Worm (Caenorhabditis elegans) whole organism, L1 larva: ENCODE measurements around the gene prp-18.

Experiments
- C04F5.9 ChIP-seq: sonication (generic microtip); optimal IDR thresholded peaks from 2 replicates; lab custom pipeline; 2016; ENCODE audit warnings: missing genetic modification characterization, missing compliant biosample characterization
- C16A3.4 ChIP-seq: fragments of 150-350 bp; optimal IDR thresholded peaks from 2 replicates; lab custom pipeline; 2014; ENCODE audit warnings: missing biosample characterization, missing genetic modification characterization
- F16B12.6 ChIP-seq: fragments of 150-350 bp; optimal IDR thresholded peaks from 2 replicates; lab custom pipeline; 2014; ENCODE audit warnings: missing biosample characterization, missing genetic modification characterization
- aha-1 ChIP-seq: fragments of 150-350 bp; optimal IDR thresholded peaks from 2 replicates; lab custom pipeline; 2014; ENCODE audit warnings: missing biosample characterization, missing genetic modification characterization
- ama-1 ChIP-seq: fragments of 150-350 bp; optimal IDR thresholded peaks from 2 replicates; lab custom pipeline; 2014
- blmp-1 ChIP-seq: fragments of 150-350 bp; optimal IDR thresholded peaks from 2 replicates; lab custom pipeline; 2014; ENCODE audit warnings: missing biosample characterization, missing genetic modification characterization
- ceh-63 ChIP-seq: fragments of 200-800 bp; sonication (Bioruptor generic); optimal IDR thresholded peaks from 2 replicates; lab custom pipeline; 2018; ENCODE audit warnings: mild to moderate bottlenecking, missing genetic modification characterization, missing compliant biosample characterization
- ceh-90 ChIP-seq: sonication (generic microtip); optimal IDR thresholded peaks from 2 replicates; lab custom pipeline; 2016; ENCODE audit warnings: missing genetic modification characterization, missing compliant biosample characterization
- ces-1 ChIP-seq: fragments of 150-350 bp; optimal IDR thresholded peaks from 2 replicates; lab custom pipeline; 2014; ENCODE audit warnings: missing biosample characterization, missing genetic modification reagents, missing genetic modification characterization
- dpl-1 ChIP-seq, 3 experiments: fragments of 150-350 bp in 2 of 3; sonication (generic microtip) in 1 of 3; optimal IDR thresholded peaks; 2 replicates each; lab custom pipeline; 2014 to 2017; ENCODE audit warnings: missing biosample characterization in 3 of 3, missing genetic modification characterization in 3 of 3, missing genetic modification reagents in 3 of 3
- efl-3 ChIP-seq: fragments of 200-800 bp; sonication (Bioruptor generic); optimal IDR thresholded peaks from 2 replicates; lab custom pipeline; 2018; ENCODE audit warnings: mild to moderate bottlenecking, missing genetic modification characterization, missing compliant biosample characterization
- elt-2 ChIP-seq: sonication (generic microtip); optimal IDR thresholded peaks from 2 replicates; lab custom pipeline; 2016; ENCODE audit warnings: missing genetic modification characterization, mild to moderate bottlenecking, inconsistent platforms, missing compliant biosample characterization, missing genetic modification reagents
- ets-5 ChIP-seq: fragments of 200-800 bp; sonication (Bioruptor generic); IDR thresholded peaks from 2 replicates; pipeline ENCODE4 v1.3.6; 2022; ENCODE audit warnings: missing genetic modification characterization, missing compliant biosample characterization
- fkh-4 ChIP-seq: sonication (generic microtip); optimal IDR thresholded peaks from 2 replicates; lab custom pipeline; 2016; ENCODE audit warnings: missing compliant biosample characterization, missing genetic modification characterization, borderline replicate concordance
- fkh-8 ChIP-seq: sonication (generic microtip); optimal IDR thresholded peaks from 2 replicates; lab custom pipeline; 2016; ENCODE audit warnings: mild to moderate bottlenecking, missing genetic modification characterization, missing compliant biosample characterization
- grh-1 ChIP-seq: fragments of 200-800 bp; sonication (Bioruptor generic); IDR thresholded peaks from 2 replicates; pipeline ENCODE4 v1.3.6; 2022; ENCODE audit warnings: missing genetic modification reagents, missing genetic modification characterization, missing compliant biosample characterization
- hlh-17 ChIP-seq: fragments of 200-800 bp; sonication (Bioruptor generic); optimal IDR thresholded peaks from 2 replicates; lab custom pipeline; 2018; ENCODE audit warnings: missing genetic modification characterization, mild to moderate bottlenecking, missing compliant biosample characterization, moderate library complexity, borderline replicate concordance
- hlh-4 ChIP-seq: sonication (generic microtip); optimal IDR thresholded peaks from 2 replicates; lab custom pipeline; 2016; ENCODE audit warnings: mild to moderate bottlenecking, missing genetic modification characterization, missing compliant biosample characterization
- hpl-2 ChIP-seq: fragments of 150-350 bp; optimal IDR thresholded peaks from 2 replicates; lab custom pipeline; 2014; ENCODE audit warnings: missing biosample characterization, missing genetic modification reagents, missing genetic modification characterization
- jun-1 ChIP-seq: fragments of 150-350 bp; optimal IDR thresholded peaks from 2 replicates; lab custom pipeline; 2014; ENCODE audit warnings: missing biosample characterization, missing genetic modification reagents, missing genetic modification characterization
- lin-13 ChIP-seq: fragments of 150-350 bp; optimal IDR thresholded peaks from 2 replicates; lab custom pipeline; 2014; ENCODE audit warnings: missing biosample characterization, missing genetic modification reagents, missing genetic modification characterization
- lin-14 ChIP-seq: fragments of 200-800 bp; sonication (Bioruptor generic); optimal IDR thresholded peaks from 2 replicates; lab custom pipeline; 2018; ENCODE audit warnings: mild to moderate bottlenecking, missing genetic modification characterization, moderate library complexity, missing compliant biosample characterization
- lin-35 ChIP-seq, 2 experiments: fragments of 150-350 bp; optimal IDR thresholded peaks; 2 replicates each; lab custom pipeline; 2014; ENCODE audit warnings: missing biosample characterization in 2 of 2, missing genetic modification characterization in 2 of 2, missing genetic modification reagents in 2 of 2
- lsy-2 ChIP-seq, 2 experiments: fragments of 150-350 bp; optimal IDR thresholded peaks; 2 replicates each; lab custom pipeline; 2014; ENCODE audit warnings: missing biosample characterization in 2 of 2, missing genetic modification characterization in 2 of 2
- mab-9 ChIP-seq: fragments of 200-800 bp; sonication (Bioruptor generic); IDR thresholded peaks from 2 replicates; pipeline ENCODE4 v1.3.6; 2022; ENCODE audit warnings: missing genetic modification reagents, missing genetic modification characterization, missing compliant biosample characterization
- mdl-1 ChIP-seq, 2 experiments: fragments of 150-350 bp; optimal IDR thresholded peaks; 2 replicates each; lab custom pipeline; 2014 to 2017; ENCODE audit warnings: missing biosample characterization in 2 of 2, missing genetic modification characterization in 2 of 2, inconsistent platforms in 1 of 2
- mef-2 ChIP-seq: fragments of 150-350 bp; optimal IDR thresholded peaks from 2 replicates; lab custom pipeline; 2014; ENCODE audit warnings: missing biosample characterization, missing genetic modification characterization
- nhr-11 ChIP-seq: fragments of 150-350 bp; optimal IDR thresholded peaks from 2 replicates; lab custom pipeline; 2014; ENCODE audit warnings: missing biosample characterization, missing genetic modification characterization
- nhr-19 ChIP-seq: fragments of 200-800 bp; sonication (Bioruptor generic); conservative IDR thresholded peaks from 2 replicates; pipeline ENCODE4 v1.3.6; 2022; ENCODE audit warnings: missing genetic modification characterization, missing compliant biosample characterization
- nhr-20 ChIP-seq: sonication (generic microtip); optimal IDR thresholded peaks from 2 replicates; lab custom pipeline; 2016; ENCODE audit warnings: mild to moderate bottlenecking, missing genetic modification characterization, missing compliant biosample characterization
- nhr-28 ChIP-seq: fragments of 150-350 bp; optimal IDR thresholded peaks from 2 replicates; lab custom pipeline; 2014; ENCODE audit warnings: missing biosample characterization, missing genetic modification characterization
- nhr-47 ChIP-seq: sonication (generic microtip); optimal IDR thresholded peaks from 2 replicates; lab custom pipeline; 2016; ENCODE audit warnings: mild to moderate bottlenecking, missing genetic modification characterization, moderate library complexity, missing compliant biosample characterization
- nhr-84 ChIP-seq: sonication (generic microtip); optimal IDR thresholded peaks from 2 replicates; lab custom pipeline; 2017; ENCODE audit warnings: missing biosample characterization, missing genetic modification characterization
- pag-3 ChIP-seq: sonication (generic microtip); optimal IDR thresholded peaks from 2 replicates; lab custom pipeline; 2017; ENCODE audit warnings: missing genetic modification characterization, mild to moderate bottlenecking, missing compliant biosample characterization, antibody characterized with exemption, borderline replicate concordance; ENCODE audit not compliant: insufficient read depth
- pax-3 ChIP-seq: fragments of 200-800 bp; sonication (Bioruptor generic); optimal IDR thresholded peaks from 2 replicates; lab custom pipeline; 2018; ENCODE audit warnings: mild to moderate bottlenecking, missing genetic modification characterization, moderate library complexity, missing compliant biosample characterization
- rnt-1 ChIP-seq: sonication (generic microtip); optimal IDR thresholded peaks from 2 replicates; lab custom pipeline; 2016; ENCODE audit warnings: mild to moderate bottlenecking, missing genetic modification characterization, moderate library complexity, missing compliant biosample characterization
- snpc-4 ChIP-seq: fragments of 150-350 bp; optimal IDR thresholded peaks from 2 replicates; lab custom pipeline; 2014; ENCODE audit warnings: missing biosample characterization, missing genetic modification characterization
- snu-23 ChIP-seq: sonication (generic microtip); optimal IDR thresholded peaks from 2 replicates; lab custom pipeline; 2016; ENCODE audit warnings: missing genetic modification characterization, missing compliant biosample characterization
- swsn-7 ChIP-seq: sonication (generic microtip); optimal IDR thresholded peaks from 2 replicates; lab custom pipeline; 2016; ENCODE audit warnings: missing genetic modification characterization, missing compliant biosample characterization
- unc-130 ChIP-seq: fragments of 150-350 bp; optimal IDR thresholded peaks from 2 replicates; lab custom pipeline; 2017; ENCODE audit warnings: missing biosample characterization, missing genetic modification characterization, inconsistent platforms
- unc-62 ChIP-seq: fragments of 150-350 bp; optimal IDR thresholded peaks from 2 replicates; lab custom pipeline; 2014; ENCODE audit warnings: missing biosample characterization, missing genetic modification reagents, missing genetic modification characterization
- vab-15 ChIP-seq: sonication (generic microtip); optimal IDR thresholded peaks from 2 replicates; lab custom pipeline; 2017; ENCODE audit warnings: missing genotype, mild to moderate bottlenecking, missing genetic modification characterization, missing compliant biosample characterization
- xbp-1 ChIP-seq: sonication (generic microtip); optimal IDR thresholded peaks from 2 replicates; lab custom pipeline; 2016; ENCODE audit warnings: missing genetic modification characterization, missing compliant biosample characterization
- zip-4 ChIP-seq: fragments of 200-800 bp; sonication (Bioruptor generic); optimal IDR thresholded peaks from 2 replicates; lab custom pipeline; 2018; ENCODE audit warnings: mild to moderate bottlenecking, missing genetic modification characterization, moderate library complexity, missing compliant biosample characterization
- ztf-11 ChIP-seq, 2 experiments: sonication (generic microtip); optimal IDR thresholded peaks; 2 replicates each; lab custom pipeline; 2016 to 2017; ENCODE audit warnings: missing genetic modification characterization in 2 of 2, missing biosample characterization in 1 of 2, missing compliant biosample characterization in 1 of 2

prp-18 gene

DNA sequence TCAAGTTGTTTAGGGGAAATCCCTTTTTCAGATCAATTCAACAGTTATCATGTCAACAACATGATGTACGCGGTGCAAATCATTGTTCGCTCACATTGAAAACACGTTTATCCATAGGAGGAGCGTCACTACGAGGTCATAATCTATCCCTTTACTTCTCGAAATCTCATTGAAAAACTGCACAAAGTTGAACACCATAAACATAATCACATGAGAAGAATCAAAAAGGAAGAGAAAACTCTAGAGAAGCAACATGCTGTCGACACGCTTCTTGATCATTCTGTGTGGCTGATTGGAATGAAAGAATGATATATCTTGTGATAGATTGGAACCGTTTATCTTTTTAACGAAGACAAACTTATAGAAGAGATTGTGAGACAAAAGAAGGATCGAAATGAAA, 16.3 kb downstream of the prp-18 start (continued):
- TF ChIP-seq nhr-19 (GFP tag; lab: Robert Waterston, UW) = peak; percentile 87
- TF ChIP-seq unc-62 (GFP tag; lab: Kevin White, UChicago) = no peak
- peak in 1 of 3 experiments; percentile 28 for TF ChIP-seq dpl-1 (GFP tag; optimal IDR thresholded peaks at IDR 0.05; lab: Kevin White, UChicago)
- TF ChIP-seq lin-13 (GFP tag; lab: Kevin White, UChicago) = peak; percentile 36
- TF ChIP-seq unc-130 (tag; lab: Kevin White, UChicago) = peak; percentile 89
- no peak for TF ChIP-seq F16B12.6 (tag; lab: Kevin White, UChicago)
- TF ChIP-seq ztf-11 (tag; optimal IDR thresholded peaks at IDR 0.05; lab: Kevin White, UChicago) = no peak
- peak; percentile 83 for TF ChIP-seq grh-1 (GFP tag; lab: Robert Waterston, UW)
- no peak for TF ChIP-seq ama-1 (lab: Kevin White, UChicago)
- TF ChIP-seq snpc-4 (tag; lab: Kevin White, UChicago) = no peak
- TF ChIP-seq nhr-20 (tag; lab: Kevin White, UChicago) = peak; percentile 96
- no peak for TF ChIP-seq zip-4
- TF ChIP-seq C16A3.4 (tag; lab: Kevin White, UChicago) = peak; percentile 44
- TF ChIP-seq ces-1 = no peak
- no peak for TF ChIP-seq fkh-4
- TF ChIP-seq mef-2 = no peak
- TF ChIP-seq xbp-1 (tag; lab: Kevin White, UChicago) = no peak
- TF ChIP-seq hlh-4 (tag; lab: Kevin White, UChicago) = no peak
- peak; percentile 86 for TF ChIP-seq snu-23
- TF ChIP-seq lin-14 (GFP tag; lab: Kevin White, UChicago) = peak; percentile 84
- peak in 1 of 2 experiments; percentile 74 for TF ChIP-seq lin-35 (GFP tag; optimal IDR thresholded peaks at IDR 0.05; lab: Kevin White, UChicago)
- TF ChIP-seq ets-5 = no peak
- TF ChIP-seq fkh-8 (tag; lab: Kevin White, UChicago) = no peak
- no peak for TF ChIP-seq rnt-1
- TF ChIP-seq nhr-47 (tag; lab: Kevin White, UChicago) = peak; percentile 71
- TF ChIP-seq C04F5.9 (tag; lab: Kevin White, UChicago) = no peak
- TF ChIP-seq blmp-1 (tag; lab: Kevin White, UChicago) = peak; percentile 94
- no peak for TF ChIP-seq elt-2
- TF ChIP-seq swsn-7 (tag; lab: Kevin White, UChicago) = no peak
- no peak for TF ChIP-seq ceh-63
- TF ChIP-seq vab-15 (tag; lab: Kevin White, UChicago) = no peak

DNA sequence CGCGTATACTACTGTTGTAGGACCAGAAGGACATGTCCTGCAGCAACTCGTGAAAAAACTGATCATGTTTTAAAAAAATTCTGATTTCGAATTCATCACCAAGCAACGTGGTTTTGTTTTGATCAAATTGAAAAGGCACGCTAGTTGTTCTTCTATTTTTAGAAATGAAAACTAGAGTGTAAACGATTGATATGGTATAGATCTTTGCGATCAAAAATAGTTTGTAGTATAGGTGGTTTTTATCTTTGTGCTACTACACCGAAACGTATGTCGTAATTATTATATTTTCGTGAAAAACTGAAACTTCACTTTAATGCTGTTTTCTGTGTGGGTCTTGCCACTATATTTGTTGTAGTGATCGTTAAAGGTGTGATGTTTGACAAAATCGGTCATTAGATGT, 17.3 kb downstream of the prp-18 start:
- TF ChIP-seq jun-1 (tag; lab: Kevin White, UChicago) = no peak
- peak; percentile 59 for TF ChIP-seq nhr-20 (tag; lab: Kevin White, UChicago)
- TF ChIP-seq lsy-2 (tag; optimal IDR thresholded peaks at IDR 0.05; lab: Kevin White, UChicago) = no peak
- no peak for TF ChIP-seq blmp-1 (tag; lab: Kevin White, UChicago)

DNA sequence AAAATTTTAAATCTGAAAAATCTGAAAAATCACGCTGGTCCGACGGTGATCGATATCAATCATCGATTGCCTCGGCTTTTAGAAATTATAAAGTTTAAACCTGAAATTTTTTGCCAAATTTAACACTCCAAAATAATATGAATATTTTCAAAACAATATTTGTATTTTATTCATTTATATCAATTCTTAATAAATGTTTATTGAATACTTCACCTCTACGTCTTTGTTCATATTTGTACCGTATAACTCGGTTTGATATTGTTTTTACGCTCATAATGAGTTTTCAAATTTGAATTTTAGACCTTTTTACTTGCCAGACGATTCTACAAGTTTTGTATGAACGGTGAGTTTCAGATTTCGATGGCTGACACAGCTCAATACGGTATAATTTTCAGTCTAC, 19.4 kb downstream of the prp-18 start, which contains the start of the genes K07F5.15 and K07F5.22:
TSS of gene K07F5.15 (plus strand) at position 301 of the 400 bp plus-strand sequence.
TSS of gene K07F5.22 (plus strand) at position 301 of the 400 bp plus-strand sequence.
- no peak for TF ChIP-seq nhr-11 (tag; lab: Kevin White, UChicago)
- no peak for TF ChIP-seq snu-23
- no peak for TF ChIP-seq pag-3 (tag; lab: Kevin White, UChicago)

DNA sequence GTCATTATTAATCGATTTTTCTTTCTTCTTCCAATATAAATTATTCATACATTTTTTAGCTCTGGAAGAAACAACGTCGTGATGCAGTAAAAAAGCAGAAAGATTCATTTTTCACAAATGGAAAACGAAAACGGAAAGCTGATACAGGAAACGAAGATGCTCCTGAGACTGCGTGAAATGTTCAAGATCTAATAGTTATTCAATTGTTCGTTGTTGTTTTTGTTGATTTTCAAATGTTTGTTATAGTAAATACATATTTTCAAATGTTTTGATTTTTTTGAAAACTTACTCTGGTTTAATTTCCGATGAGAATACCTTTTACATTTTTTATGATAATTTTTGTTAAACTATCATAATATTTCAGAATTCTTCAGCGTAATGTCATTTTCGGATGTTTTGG, 20.4 kb downstream of the prp-18 start, which contains the start of gene K07F5.16:
TSS of gene K07F5.16 (plus strand) at position 301 of the 400 bp plus-strand sequence.
- TF ChIP-seq nhr-84 (tag; lab: Kevin White, UChicago) (no peak), unc-62 (GFP tag; lab: Kevin White, UChicago) (no peak), nhr-19 (GFP tag; lab: Robert Waterston, UW) (no peak), nhr-28 (tag; lab: Kevin White, UChicago) (no peak), aha-1 (no peak), hlh-17 (GFP tag; lab: Kevin White, UChicago) (no peak), efl-3 (GFP tag; lab: Kevin White, UChicago) (no peak), pax-3 (no peak), fkh-8 (tag; lab: Kevin White, UChicago) (no peak), hpl-2 (no peak), nhr-47 (tag; lab: Kevin White, UChicago) (no peak), mdl-1 (tag; optimal IDR thresholded peaks at IDR 0.05; lab: Kevin White, UChicago) (no peak), snpc-4 (tag; lab: Kevin White, UChicago) (no peak), mab-9 (GFP tag; lab: Robert Waterston, UW) (no peak), vab-15 (tag; lab: Kevin White, UChicago) (no peak), ceh-90 (tag; lab: Kevin White, UChicago) (no peak)
